Fruit fly (Drosophila melanogaster) whole organism, embryonic: ENCODE results near the gene Or69a.

Experiments
- Ada2b ChIP-seq: fragments of 200-800 bp; sonication (Bioruptor generic); IDR thresholded peaks from 2 replicates; pipeline ENCODE4 v1.3.6; 2022; ENCODE audit warnings: missing biosample characterization, missing genetic modification characterization
- Adf1 ChIP-seq: fragments of 200-800 bp; sonication (Bioruptor generic); IDR thresholded peaks from 2 replicates; pipeline ENCODE4 v1.3.6; 2022; ENCODE audit warnings: missing biosample characterization, missing genetic modification characterization
- C15 ChIP-seq: fragments of 200-800 bp; sonication (Bioruptor generic); IDR thresholded peaks from 3 replicates; pipeline ENCODE4 v1.3.6; 2022; ENCODE audit warnings: missing biosample characterization, missing genetic modification characterization
- CG10321 ChIP-seq: fragments of 200-800 bp; sonication (Bioruptor generic); IDR thresholded peaks from 2 replicates; pipeline ENCODE4 v1.3.6; 2022; ENCODE audit warnings: missing biosample characterization, missing genetic modification characterization
- CG10431 ChIP-seq: fragments of 200-800 bp; sonication (Bioruptor generic); optimal IDR thresholded peaks from 3 replicates; lab custom pipeline; 2018; ENCODE audit warnings: missing biosample characterization, mild to moderate bottlenecking, missing genetic modification characterization
- CG10654 ChIP-seq: fragments of 200-800 bp; sonication (Bioruptor generic); optimal IDR thresholded peaks from 2 replicates; lab custom pipeline; 2016; ENCODE audit warnings: missing biosample characterization, missing genetic modification characterization
- CG12071 ChIP-seq: fragments of 200-800 bp; sonication (Bioruptor generic); optimal IDR thresholded peaks from 3 replicates; lab custom pipeline; 2018; ENCODE audit warnings: missing biosample characterization, mild to moderate bottlenecking, missing genetic modification characterization
- CG12155 ChIP-seq: fragments of 200-800 bp; sonication (Bioruptor generic); optimal IDR thresholded peaks from 3 replicates; lab custom pipeline; 2016; ENCODE audit warnings: missing biosample characterization, missing genetic modification characterization
- CG13424 ChIP-seq: fragments of 200-800 bp; sonication (Bioruptor generic); optimal IDR thresholded peaks from 2 replicates; lab custom pipeline; 2019; ENCODE audit warnings: missing biosample characterization, mild to moderate bottlenecking, missing genetic modification characterization, moderate library complexity
- CG14667 ChIP-seq: fragments of 200-800 bp; sonication (Bioruptor generic); IDR thresholded peaks from 2 replicates; pipeline ENCODE4 v1.3.6; 2022; ENCODE audit warnings: missing biosample characterization, missing genetic modification characterization
- CG16813 ChIP-seq: fragments of 200-800 bp; sonication (Bioruptor generic); IDR thresholded peaks from 3 replicates; pipeline ENCODE4 v1.3.6; 2022; ENCODE audit warnings: missing biosample characterization, missing genetic modification characterization; ENCODE audit not compliant: partially characterized antibody
- CG16863 ChIP-seq: fragments of 200-800 bp; sonication (Bioruptor generic); optimal IDR thresholded peaks from 3 replicates; lab custom pipeline; 2016; ENCODE audit warnings: missing biosample characterization, missing genetic modification characterization
- CG30020 ChIP-seq: fragments of 200-800 bp; optimal IDR thresholded peaks from 2 replicates; lab custom pipeline; 2019; ENCODE audit warnings: missing biosample characterization, mild to moderate bottlenecking, missing genetic modification characterization, moderate library complexity
- CG31441 ChIP-seq: fragments of 200-800 bp; sonication (Bioruptor generic); IDR thresholded peaks from 2 replicates; pipeline ENCODE4 v1.3.6; 2022; ENCODE audit warnings: missing biosample characterization, missing genetic modification characterization
- CG3163 ChIP-seq: fragments of 200-800 bp; sonication (Bioruptor generic); optimal IDR thresholded peaks from 3 replicates; lab custom pipeline; 2016; ENCODE audit warnings: missing biosample characterization, missing genetic modification characterization
- CG3847 ChIP-seq: fragments of 200-800 bp; sonication (Bioruptor generic); IDR thresholded peaks from 2 replicates; pipeline ENCODE4 v1.3.6; 2022; ENCODE audit warnings: missing biosample characterization, missing genetic modification characterization
- CG4328 ChIP-seq: fragments of 200-800 bp; sonication (Bioruptor generic); optimal IDR thresholded peaks from 3 replicates; lab custom pipeline; 2017; ENCODE audit warnings: missing biosample characterization, missing genetic modification reagents, missing genetic modification characterization
- CG6254 ChIP-seq: fragments of 200-800 bp; sonication (Bioruptor generic); optimal IDR thresholded peaks from 3 replicates; lab custom pipeline; 2017; ENCODE audit warnings: mild to moderate bottlenecking, missing biosample characterization, missing genetic modification reagents, missing genetic modification characterization
- CG6654 ChIP-seq: fragments of 200-800 bp; sonication (Bioruptor generic); optimal IDR thresholded peaks from 2 replicates; lab custom pipeline; 2017; ENCODE audit warnings: missing biosample characterization, mild to moderate bottlenecking, missing genetic modification characterization
- CG6854 ChIP-seq: fragments of 200-800 bp; sonication (Bioruptor generic); optimal IDR thresholded peaks from 3 replicates; lab custom pipeline; 2017; ENCODE audit warnings: missing biosample characterization, mild to moderate bottlenecking, missing genetic modification characterization
- CG7786 ChIP-seq: fragments of 200-800 bp; sonication (Bioruptor generic); optimal IDR thresholded peaks from 2 replicates; lab custom pipeline; 2016; ENCODE audit warnings: missing biosample characterization, missing genetic modification characterization
- CG7963 ChIP-seq: fragments of 200-800 bp; sonication (Bioruptor generic); IDR thresholded peaks from 3 replicates; pipeline ENCODE4 v1.3.6; 2022; ENCODE audit warnings: missing biosample characterization, missing genetic modification characterization; ENCODE audit not compliant: partially characterized antibody
- CG8089 ChIP-seq: fragments of 200-800 bp; sonication (Bioruptor generic); optimal IDR thresholded peaks from 3 replicates; lab custom pipeline; 2016; ENCODE audit warnings: missing biosample characterization, missing genetic modification characterization
- CG8388 ChIP-seq: fragments of 200-800 bp; sonication (Bioruptor generic); optimal IDR thresholded peaks from 2 replicates; lab custom pipeline; 2019; ENCODE audit warnings: missing biosample characterization, mild to moderate bottlenecking, missing genetic modification characterization, moderate library complexity
- CG9876 ChIP-seq: fragments of 200-800 bp; sonication (Bioruptor generic); optimal IDR thresholded peaks from 2 replicates; lab custom pipeline; 2016; ENCODE audit warnings: missing biosample characterization, missing genetic modification characterization
- CG9932 ChIP-seq: fragments of 200-800 bp; sonication (Bioruptor generic); IDR thresholded peaks from 2 replicates; pipeline ENCODE4 v1.3.6; 2022; ENCODE audit warnings: missing biosample characterization, missing genetic modification characterization
- D19B ChIP-seq: fragments of 200-800 bp; sonication (Bioruptor generic); optimal IDR thresholded peaks from 2 replicates; lab custom pipeline; 2017; ENCODE audit warnings: missing biosample characterization, mild to moderate bottlenecking, missing genetic modification characterization
- Dll ChIP-seq: fragments of 200-800 bp; sonication (Bioruptor generic); IDR thresholded peaks from 4 replicates; pipeline ENCODE4 v1.3.6; 2022; ENCODE audit warnings: missing biosample characterization, missing genetic modification characterization; ENCODE audit not compliant: partially characterized antibody
- Doc3 ChIP-seq: fragments of 200-800 bp; sonication (Bioruptor generic); IDR thresholded peaks from 3 replicates; pipeline ENCODE4 v1.3.6; 2022; ENCODE audit warnings: missing biosample characterization, missing genetic modification characterization; ENCODE audit not compliant: partially characterized antibody
- Fer1 ChIP-seq: fragments of 200-800 bp; sonication (Bioruptor generic); optimal IDR thresholded peaks from 2 replicates; lab custom pipeline; 2017; ENCODE audit warnings: missing biosample characterization, mild to moderate bottlenecking, missing genetic modification characterization
- Hmr ChIP-seq: fragments of 200-800 bp; sonication (Bioruptor generic); optimal IDR thresholded peaks from 3 replicates; lab custom pipeline; 2017; ENCODE audit warnings: mild to moderate bottlenecking, missing biosample characterization, missing genetic modification reagents, missing genetic modification characterization
- MBD-R2 ChIP-seq: fragments of 200-800 bp; sonication (Bioruptor generic); IDR thresholded peaks from 2 replicates; pipeline ENCODE4 v1.3.6; 2022; ENCODE audit warnings: missing biosample characterization, missing genetic modification characterization
- NC2β ChIP-seq: fragments of 200-800 bp; sonication (Bioruptor generic); optimal IDR thresholded peaks from 2 replicates; lab custom pipeline; 2016; ENCODE audit warnings: missing biosample characterization, missing genetic modification characterization
- Ptx1 ChIP-seq: fragments of 200-800 bp; sonication (Bioruptor generic); IDR thresholded peaks from 2 replicates; pipeline ENCODE4 v1.3.6; 2022; ENCODE audit warnings: missing biosample characterization, missing genetic modification characterization
- Ravus ChIP-seq: fragments of 200-800 bp; sonication (Bioruptor generic); IDR thresholded peaks from 2 replicates; pipeline ENCODE4 v1.3.6; 2022; ENCODE audit warnings: missing biosample characterization, missing genetic modification characterization
- Rfx ChIP-seq: fragments of 200-800 bp; sonication (Bioruptor generic); IDR thresholded peaks from 2 replicates; pipeline ENCODE4 v1.3.6; 2022; ENCODE audit warnings: missing biosample characterization, missing genetic modification characterization
- Trl ChIP-seq, 3 experiments: fragments of >200 bp in 2 of 3; fragments of 200-800 bp in 1 of 3; sonication (Bioruptor generic) in 1 of 3; optimal IDR thresholded peaks; 2 replicates in 1 of 3; 3 replicates in 2 of 3; lab custom pipeline; 2016 to 2017; ENCODE audit warnings: missing biosample characterization in 1 of 3, missing genetic modification characterization in 1 of 3
- amos ChIP-seq: fragments of 200-800 bp; sonication (Bioruptor generic); IDR thresholded peaks from 2 replicates; pipeline ENCODE4 v1.3.6; 2022; ENCODE audit warnings: missing biosample characterization, missing genetic modification characterization; ENCODE audit not compliant: partially characterized antibody
- bab2 ChIP-seq: fragments of 200-800 bp; sonication (Bioruptor generic); optimal IDR thresholded peaks from 2 replicates; lab custom pipeline; 2016; ENCODE audit warnings: missing biosample characterization, missing genetic modification characterization
- hth ChIP-seq: fragments of >200 bp; optimal IDR thresholded peaks from 2 replicates; lab custom pipeline; 2017; ENCODE audit warnings: inconsistent platforms
- lola ChIP-seq, 3 experiments: fragments of >200 bp in 2 of 3; fragments of 200-800 bp in 1 of 3; sonication (Bioruptor generic) in 1 of 3; optimal IDR thresholded peaks; 2 replicates each; lab custom pipeline; 2017 to 2019; ENCODE audit warnings: missing biosample characterization in 3 of 3, missing genetic modification characterization in 3 of 3, mild to moderate bottlenecking in 1 of 3, moderate library complexity in 1 of 3
- mam ChIP-seq: fragments of 200-800 bp; sonication (Bioruptor generic); optimal IDR thresholded peaks from 3 replicates; lab custom pipeline; 2016; ENCODE audit warnings: missing biosample characterization, missing genetic modification characterization
- row ChIP-seq: fragments of 200-800 bp; sonication (Bioruptor generic); IDR thresholded peaks from 3 replicates; pipeline ENCODE4 v1.3.6; 2022; ENCODE audit warnings: missing biosample characterization, missing genetic modification characterization
- sima ChIP-seq: fragments of 200-800 bp; sonication (Bioruptor generic); optimal IDR thresholded peaks from 2 replicates; lab custom pipeline; 2016; ENCODE audit warnings: missing biosample characterization, missing genetic modification characterization
- slou ChIP-seq: fragments of 200-800 bp; sonication (Bioruptor generic); optimal IDR thresholded peaks from 3 replicates; lab custom pipeline; 2016; ENCODE audit warnings: missing biosample characterization, missing genetic modification characterization
- tgo ChIP-seq: fragments of 200-800 bp; sonication (Bioruptor generic); IDR thresholded peaks from 3 replicates; pipeline ENCODE4 v1.3.6; 2022; ENCODE audit warnings: missing biosample characterization, missing genetic modification characterization
- tna ChIP-seq: fragments of 200-800 bp; sonication (Bioruptor generic); IDR thresholded peaks from 2 replicates; pipeline ENCODE4 v1.3.6; 2022; ENCODE audit warnings: missing biosample characterization, missing genetic modification characterization; ENCODE audit not compliant: partially characterized antibody
- unc-4 ChIP-seq: fragments of 200-800 bp; sonication (Bioruptor generic); IDR thresholded peaks from 2 replicates; pipeline ENCODE4 v1.3.6; 2022; ENCODE audit warnings: missing biosample characterization, missing genetic modification characterization; ENCODE audit not compliant: partially characterized antibody
- zf30C ChIP-seq: fragments of 200-800 bp; sonication (Bioruptor generic); optimal IDR thresholded peaks from 3 replicates; lab custom pipeline; 2018; ENCODE audit warnings: missing biosample characterization, mild to moderate bottlenecking, missing genetic modification characterization

Gene Or69a

dm6 chr3L:13015823-13016465, 48.4 kb upstream of the Or69a start, which contains the start of gene CG11267 (continued):
- TF ChIP-seq tna (0 out of 2 replicates have a peak, but pooled peaks have one; percentile 18), hth (lab: Kevin White, UChicago) (no peak), CG4328 (peak; percentile 86), CG6254 (peak; percentile 71), C15 (GFP tag; lab: Robert Waterston, UW) (peak; percentile 70), CG10431 (GFP tag; lab: Kevin White, UChicago) (peak; percentile 13), CG10654 (GFP tag; lab: Kevin White, UChicago) (peak; percentile 86), tgo (GFP tag; lab: Robert Waterston, UW) (peak; percentile 92), D19B (GFP tag; lab: Kevin White, UChicago) (peak; percentile 76), zf30C (GFP tag; lab: Kevin White, UChicago) (peak; percentile 94), Ada2b (GFP tag; lab: Robert Waterston, UW) (peak; percentile 94), MBD-R2 (GFP tag; lab: Robert Waterston, UW) (peak; percentile 80; the same call in 1 of the 2 replicates), CG16863 (GFP tag; lab: Kevin White, UChicago) (peak; percentile 33), CG7786 (GFP tag; lab: Kevin White, UChicago) (peak; percentile 73), CG16813 (GFP tag; lab: Robert Waterston, UW) (no peak), slou (GFP tag; lab: Kevin White, UChicago) (peak; percentile 76), CG12071 (GFP tag; lab: Kevin White, UChicago) (peak; percentile 85), CG13424 (tag; lab: Kevin White, UChicago) (peak; percentile 77), Adf1 (GFP tag; lab: Robert Waterston, UW) (no peak), Fer1 (GFP tag; lab: Kevin White, UChicago) (peak; percentile 88), CG9876 (GFP tag; lab: Kevin White, UChicago) (peak; percentile 67), CG31441 (GFP tag; lab: Robert Waterston, UW) (peak; percentile 79), CG6854 (GFP tag; lab: Kevin White, UChicago) (peak; percentile 77), CG9932 (peak; percentile 96), Trl (optimal IDR thresholded peaks at IDR 0.05; lab: Kevin White, UChicago) (no peak), Trl (GFP tag; optimal IDR thresholded peaks at IDR 0.05; lab: Kevin White, UChicago) (peak; percentile 90), CG6654 (GFP tag; lab: Kevin White, UChicago) (peak; percentile 73), Rfx (GFP tag; lab: Robert Waterston, UW) (peak; percentile 95), CG7963 (GFP tag; lab: Robert Waterston, UW) (no peak), CG8089 (GFP tag; lab: Kevin White, UChicago) (peak; percentile 65), CG30020 (peak; percentile 71), Ptx1 (GFP tag; lab: Robert Waterston, UW) (peak; percentile 86), CG14667 (GFP tag; lab: Robert Waterston, UW) (peak; percentile 79), CG12155 (peak; percentile 68), CG8388 (peak; percentile 80), mam (GFP tag; lab: Kevin White, UChicago) (peak; percentile 75), unc-4 (GFP tag; lab: Robert Waterston, UW) (no peak), lola (GFP tag; optimal IDR thresholded peaks at IDR 0.05; lab: Kevin White, UChicago) (peak in 1 of 3 experiments; percentile 59), Hmr (GFP tag; lab: Kevin White, UChicago) (peak; percentile 81), CG10321 (GFP tag; lab: Robert Waterston, UW) (peak; percentile 70), CG3163 (GFP tag; lab: Kevin White, UChicago) (peak; percentile 12), sima (GFP tag; lab: Kevin White, UChicago) (peak; percentile 17), Ravus (peak; percentile 57), NC2β (GFP tag; lab: Kevin White, UChicago) (peak; percentile 30), row (peak; percentile 78), bab2 (GFP tag; lab: Kevin White, UChicago) (peak; percentile 80), amos (GFP tag; lab: Robert Waterston, UW) (no peak), Doc3 (GFP tag; lab: Robert Waterston, UW) (0 out of 3 replicates have a peak, but pooled peaks have one; percentile 21), CG3847 (peak; percentile 78), Dll (GFP tag; lab: Robert Waterston, UW) (no peak)
